Fruit fly (Drosophila melanogaster) whole organism, embryonic: ENCODE data around the gene mts.

Experiments
- Atf6 ChIP-seq: fragments of 200-800 bp; sonication (Bioruptor generic); IDR thresholded peaks from 2 replicates; pipeline ENCODE4 v1.3.6; 2022; ENCODE audit warnings: missing biosample characterization, missing genetic modification characterization
- B-H2 ChIP-seq: fragments of 200-800 bp; sonication (Bioruptor generic); optimal IDR thresholded peaks from 2 replicates; lab custom pipeline; 2018; ENCODE audit warnings: missing biosample characterization, mild to moderate bottlenecking, missing genetic modification characterization
- Bdp1 ChIP-seq: fragments of 200-800 bp; sonication (Bioruptor generic); optimal IDR thresholded peaks from 3 replicates; lab custom pipeline; 2016; ENCODE audit warnings: missing biosample characterization, missing genetic modification characterization
- CG10565 ChIP-seq: fragments of 200-800 bp; sonication (Bioruptor generic); optimal IDR thresholded peaks from 3 replicates; lab custom pipeline; 2016; ENCODE audit warnings: missing biosample characterization, mild to moderate bottlenecking, missing genetic modification characterization
- CG11093 ChIP-seq: fragments of 200-800 bp; sonication (Bioruptor generic); IDR thresholded peaks from 3 replicates; pipeline ENCODE4 v1.3.6; 2022; ENCODE audit warnings: missing biosample characterization, missing genetic modification characterization
- CG11504 ChIP-seq: fragments of 200-800 bp; sonication (Bioruptor generic); optimal IDR thresholded peaks from 3 replicates; lab custom pipeline; 2019; ENCODE audit warnings: missing biosample characterization, mild to moderate bottlenecking, missing genetic modification characterization, moderate library complexity
- CG12104 ChIP-seq: fragments of 200-800 bp; sonication (Bioruptor generic); optimal IDR thresholded peaks from 3 replicates; lab custom pipeline; 2016; ENCODE audit warnings: missing biosample characterization, missing genetic modification characterization
- CG12391 ChIP-seq: fragments of 200-800 bp; sonication (Bioruptor generic); optimal IDR thresholded peaks from 3 replicates; lab custom pipeline; 2018; ENCODE audit warnings: missing biosample characterization, mild to moderate bottlenecking, missing genetic modification characterization, moderate library complexity
- CG13287 ChIP-seq: fragments of 200-800 bp; sonication (Bioruptor generic); IDR thresholded peaks from 2 replicates; pipeline ENCODE4 v1.3.6; 2022; ENCODE audit warnings: missing biosample characterization, missing genetic modification characterization; ENCODE audit not compliant: partially characterized antibody
- CG13296 ChIP-seq: fragments of 200-800 bp; sonication (Bioruptor generic); optimal IDR thresholded peaks from 3 replicates; lab custom pipeline; 2018; ENCODE audit warnings: missing biosample characterization, mild to moderate bottlenecking, missing genetic modification characterization
- CG13624 ChIP-seq: fragments of 200-800 bp; sonication (Bioruptor generic); optimal IDR thresholded peaks from 2 replicates; lab custom pipeline; 2016; ENCODE audit warnings: missing biosample characterization, missing genetic modification characterization
- CG14667 ChIP-seq: fragments of 200-800 bp; sonication (Bioruptor generic); IDR thresholded peaks from 2 replicates; pipeline ENCODE4 v1.3.6; 2022; ENCODE audit warnings: missing biosample characterization, missing genetic modification characterization
- CG14710 ChIP-seq: fragments of 200-800 bp; sonication (Bioruptor generic); optimal IDR thresholded peaks from 3 replicates; lab custom pipeline; 2019; ENCODE audit warnings: missing biosample characterization, mild to moderate bottlenecking, missing genetic modification characterization, moderate library complexity
- CG1602 ChIP-seq: fragments of 200-800 bp; sonication (Bioruptor generic); optimal IDR thresholded peaks from 3 replicates; lab custom pipeline; 2016; ENCODE audit warnings: missing biosample characterization, missing genetic modification characterization
- CG17186 ChIP-seq: fragments of 200-800 bp; sonication (Bioruptor generic); optimal IDR thresholded peaks from 3 replicates; lab custom pipeline; 2017; ENCODE audit warnings: missing biosample characterization, missing genetic modification reagents, missing genetic modification characterization
- CG17802 ChIP-seq: fragments of 200-800 bp; sonication (Bioruptor generic); optimal IDR thresholded peaks from 2 replicates; lab custom pipeline; 2018; ENCODE audit warnings: missing biosample characterization, mild to moderate bottlenecking, missing genetic modification characterization, moderate library complexity
- CG18619 ChIP-seq: fragments of 200-800 bp; sonication (Bioruptor generic); optimal IDR thresholded peaks from 3 replicates; lab custom pipeline; 2017; ENCODE audit warnings: missing biosample characterization, mild to moderate bottlenecking, missing genetic modification characterization
- CG2129 ChIP-seq: fragments of 200-800 bp; sonication (Bioruptor generic); IDR thresholded peaks from 2 replicates; pipeline ENCODE4 v1.3.6; 2022; ENCODE audit warnings: missing biosample characterization, missing genetic modification characterization; ENCODE audit not compliant: partially characterized antibody
- CG30020 ChIP-seq: fragments of 200-800 bp; optimal IDR thresholded peaks from 2 replicates; lab custom pipeline; 2019; ENCODE audit warnings: missing biosample characterization, mild to moderate bottlenecking, missing genetic modification characterization, moderate library complexity
- CG30431 ChIP-seq: fragments of 200-800 bp; sonication (Bioruptor generic); optimal IDR thresholded peaks from 2 replicates; lab custom pipeline; 2017; ENCODE audit warnings: missing biosample characterization, missing genetic modification characterization
- CG31224 ChIP-seq: fragments of 200-800 bp; sonication (Bioruptor generic); IDR thresholded peaks from 2 replicates; pipeline ENCODE4 v1.3.6; 2022; ENCODE audit warnings: missing biosample characterization, missing genetic modification characterization
- CG7357 ChIP-seq: fragments of 200-800 bp; sonication (Bioruptor generic); IDR thresholded peaks from 3 replicates; pipeline ENCODE4 v1.3.6; 2022; ENCODE audit warnings: missing biosample characterization, missing genetic modification characterization
- CG7372 ChIP-seq: fragments of 200-800 bp; sonication (Bioruptor generic); IDR thresholded peaks from 2 replicates; pipeline ENCODE4 v1.3.6; 2022; ENCODE audit warnings: missing biosample characterization, missing genetic modification characterization
- CG8359 ChIP-seq: fragments of 200-800 bp; sonication (Bioruptor generic); optimal IDR thresholded peaks from 2 replicates; lab custom pipeline; 2017; ENCODE audit warnings: missing biosample characterization, mild to moderate bottlenecking, missing genetic modification characterization, borderline replicate concordance
- Dad ChIP-seq: fragments of 200-800 bp; sonication (Bioruptor generic); optimal IDR thresholded peaks from 3 replicates; lab custom pipeline; 2016; ENCODE audit warnings: missing biosample characterization, missing genetic modification characterization
- H15 ChIP-seq: fragments of 200-800 bp; sonication (Bioruptor generic); IDR thresholded peaks from 3 replicates; pipeline ENCODE4 v1.3.6; 2022; ENCODE audit warnings: missing biosample characterization, missing genetic modification characterization
- HHEX ChIP-seq: fragments of 200-800 bp; sonication (Bioruptor generic); optimal IDR thresholded peaks from 3 replicates; lab custom pipeline; 2017; ENCODE audit warnings: missing biosample characterization, mild to moderate bottlenecking, missing genetic modification characterization, missing genetic modification reagents
- Med ChIP-seq: fragments of 200-800 bp; sonication (Bioruptor generic); peaks from one replicate; lab custom pipeline; 2016; ENCODE audit warnings: missing biosample characterization, missing genetic modification characterization, mild to moderate bottlenecking, inconsistent platforms, moderate library complexity
- Poxn ChIP-seq: fragments of 200-800 bp; sonication (Bioruptor generic); IDR thresholded peaks from 2 replicates; pipeline ENCODE4 v1.3.6; 2022; ENCODE audit warnings: missing biosample characterization, missing genetic modification characterization
- Rfx ChIP-seq: fragments of 200-800 bp; sonication (Bioruptor generic); IDR thresholded peaks from 2 replicates; pipeline ENCODE4 v1.3.6; 2022; ENCODE audit warnings: missing biosample characterization, missing genetic modification characterization
- Scr ChIP-seq: fragments of 200-800 bp; sonication (Bioruptor generic); IDR thresholded peaks from 2 replicates; pipeline ENCODE4 v1.3.6; 2022; ENCODE audit warnings: missing biosample characterization, missing genetic modification characterization; ENCODE audit not compliant: partially characterized antibody
- bab2 ChIP-seq: fragments of 200-800 bp; sonication (Bioruptor generic); optimal IDR thresholded peaks from 2 replicates; lab custom pipeline; 2016; ENCODE audit warnings: missing biosample characterization, missing genetic modification characterization
- bbx ChIP-seq: fragments of 200-800 bp; sonication (Bioruptor generic); IDR thresholded peaks from 2 replicates; pipeline ENCODE4 v1.3.6; 2022; ENCODE audit warnings: missing biosample characterization, missing genetic modification characterization; ENCODE audit not compliant: partially characterized antibody
- chif ChIP-seq, 2 experiments: fragments of 200-800 bp; sonication (Bioruptor generic); optimal IDR thresholded peaks; 3 replicates each; lab custom pipeline; 2016; ENCODE audit warnings: missing biosample characterization in 2 of 2, missing genetic modification characterization in 2 of 2
- crc ChIP-seq: fragments of 200-800 bp; sonication (Bioruptor generic); optimal IDR thresholded peaks from 2 replicates; lab custom pipeline; 2016; ENCODE audit warnings: missing biosample characterization, missing genetic modification characterization
- cwo ChIP-seq: fragments of 200-800 bp; sonication (Bioruptor generic); optimal IDR thresholded peaks from 3 replicates; lab custom pipeline; 2017; ENCODE audit warnings: missing biosample characterization, missing genetic modification characterization, mild to moderate bottlenecking, moderate library complexity, missing genetic modification reagents
- fd64A ChIP-seq: fragments of 200-800 bp; sonication (Bioruptor generic); optimal IDR thresholded peaks from 3 replicates; lab custom pipeline; 2018; ENCODE audit warnings: missing biosample characterization, mild to moderate bottlenecking, missing genetic modification characterization
- hbn ChIP-seq: fragments of 200-800 bp; sonication (Bioruptor generic); IDR thresholded peaks from 2 replicates; pipeline ENCODE4 v1.3.6; 2022; ENCODE audit warnings: missing biosample characterization, missing genetic modification characterization; ENCODE audit not compliant: partially characterized antibody
- kah ChIP-seq: fragments of 200-800 bp; sonication (Bioruptor generic); optimal IDR thresholded peaks from 2 replicates; lab custom pipeline; 2018; ENCODE audit warnings: missing biosample characterization, mild to moderate bottlenecking, missing genetic modification characterization
- ken ChIP-seq: fragments of 200-800 bp; sonication (Bioruptor generic); IDR thresholded peaks from 3 replicates; pipeline ENCODE4 v1.3.6; 2022; ENCODE audit warnings: missing biosample characterization, missing genetic modification characterization
- nerfin-1 ChIP-seq: fragments of 200-800 bp; sonication (Bioruptor generic); optimal IDR thresholded peaks from 3 replicates; lab custom pipeline; 2019; ENCODE audit warnings: missing biosample characterization, mild to moderate bottlenecking, missing genetic modification characterization, moderate library complexity
- oc ChIP-seq: fragments of 200-800 bp; sonication (Bioruptor generic); optimal IDR thresholded peaks from 2 replicates; lab custom pipeline; 2018; ENCODE audit warnings: missing biosample characterization, mild to moderate bottlenecking, missing genetic modification characterization, moderate library complexity
- odd ChIP-seq: fragments of 200-800 bp; sonication (Bioruptor generic); optimal IDR thresholded peaks from 2 replicates; lab custom pipeline; 2017; ENCODE audit warnings: missing biosample characterization, mild to moderate bottlenecking, missing genetic modification characterization
- pita ChIP-seq: fragments of 200-800 bp; sonication (Bioruptor generic); optimal IDR thresholded peaks from 2 replicates; lab custom pipeline; 2017; ENCODE audit warnings: missing biosample characterization, mild to moderate bottlenecking, missing genetic modification characterization
- row ChIP-seq: fragments of 200-800 bp; sonication (Bioruptor generic); IDR thresholded peaks from 3 replicates; pipeline ENCODE4 v1.3.6; 2022; ENCODE audit warnings: missing biosample characterization, missing genetic modification characterization
- scrt ChIP-seq: fragments of 200-800 bp; sonication (Bioruptor generic); optimal IDR thresholded peaks from 2 replicates; lab custom pipeline; 2018; ENCODE audit warnings: missing biosample characterization, mild to moderate bottlenecking, missing genetic modification characterization, moderate library complexity
- seq ChIP-seq: fragments of 200-800 bp; sonication (Bioruptor generic); IDR thresholded peaks from 2 replicates; pipeline ENCODE4 v1.3.6; 2022; ENCODE audit warnings: missing biosample characterization, missing genetic modification characterization
- trem ChIP-seq: fragments of 200-800 bp; optimal IDR thresholded peaks from 3 replicates; lab custom pipeline; 2019; ENCODE audit warnings: missing biosample characterization, mild to moderate bottlenecking, missing genetic modification characterization, moderate library complexity
- trh ChIP-seq: fragments of 200-800 bp; sonication (Bioruptor generic); optimal IDR thresholded peaks from 2 replicates; lab custom pipeline; 2016; ENCODE audit warnings: missing biosample characterization, missing genetic modification characterization
- tup ChIP-seq: fragments of 200-800 bp; sonication (Bioruptor generic); optimal IDR thresholded peaks from 2 replicates; lab custom pipeline; 2016; ENCODE audit warnings: missing biosample characterization, mild to moderate bottlenecking, missing genetic modification characterization, moderate library complexity
- tx ChIP-seq: fragments of 200-800 bp; sonication (Bioruptor generic); optimal IDR thresholded peaks from 2 replicates; lab custom pipeline; 2016; ENCODE audit warnings: missing biosample characterization, missing genetic modification characterization
- yki ChIP-seq: fragments of >200 bp; optimal IDR thresholded peaks from 3 replicates; lab custom pipeline; 2018
- zen2 ChIP-seq: fragments of 200-800 bp; sonication (Bioruptor generic); IDR thresholded peaks from 3 replicates; pipeline ENCODE4 v1.3.6; 2022; ENCODE audit warnings: missing biosample characterization, missing genetic modification characterization; ENCODE audit not compliant: partially characterized antibody

mts gene

dm6 chr2L:7828231-7828630 is 781 bp downstream of the mts start (continued):
- TF ChIP-seq zen2 (GFP tag; lab: Robert Waterston, UW), result no peak
- TF ChIP-seq nerfin-1 (tag; lab: Kevin White, UChicago), result peak; percentile 100
- no peak for TF ChIP-seq chif (GFP tag; optimal IDR thresholded peaks at IDR 0.05; lab: Kevin White, UChicago)
- no peak for TF ChIP-seq Dad
- TF ChIP-seq B-H2 (GFP tag; lab: Kevin White, UChicago), result peak; percentile 64
- no peak for TF ChIP-seq odd (GFP tag; lab: Kevin White, UChicago)
- no peak for TF ChIP-seq seq (GFP tag; lab: Robert Waterston, UW)
- TF ChIP-seq crc, result no peak
- no peak for TF ChIP-seq CG31224
- TF ChIP-seq Med (GFP tag; lab: Kevin White, UChicago), result peak; percentile 92
- no peak for TF ChIP-seq Bdp1
- TF ChIP-seq cwo (GFP tag; lab: Kevin White, UChicago), result peak; percentile 19
- TF ChIP-seq Scr (GFP tag; lab: Robert Waterston, UW), result no peak
- no peak for TF ChIP-seq H15
- TF ChIP-seq CG7357 (GFP tag; lab: Robert Waterston, UW), result no peak
- TF ChIP-seq CG11504 (tag; lab: Kevin White, UChicago), result no peak
- no peak for TF ChIP-seq Atf6 (GFP tag; lab: Robert Waterston, UW)
- TF ChIP-seq bab2 (GFP tag; lab: Kevin White, UChicago), result no peak
- peak; percentile 55 for TF ChIP-seq scrt (GFP tag; lab: Kevin White, UChicago)
- peak; percentile 1 for TF ChIP-seq kah
- TF ChIP-seq CG17186, result peak; percentile 30
- no peak for TF ChIP-seq CG8359 (GFP tag; lab: Kevin White, UChicago)
- TF ChIP-seq Rfx, result peak; percentile 43; the same call in 1 of the 2 replicates
- peak; percentile 27 for TF ChIP-seq yki (lab: Kevin White, UChicago)
- peak; percentile 38 for TF ChIP-seq CG13624 (GFP tag; lab: Kevin White, UChicago)
- no peak for TF ChIP-seq CG11093 (GFP tag; lab: Robert Waterston, UW)
- no peak for TF ChIP-seq CG14667 (GFP tag; lab: Robert Waterston, UW)
- no peak for TF ChIP-seq CG13296
- peak; percentile 69 for TF ChIP-seq bbx

DNA sequence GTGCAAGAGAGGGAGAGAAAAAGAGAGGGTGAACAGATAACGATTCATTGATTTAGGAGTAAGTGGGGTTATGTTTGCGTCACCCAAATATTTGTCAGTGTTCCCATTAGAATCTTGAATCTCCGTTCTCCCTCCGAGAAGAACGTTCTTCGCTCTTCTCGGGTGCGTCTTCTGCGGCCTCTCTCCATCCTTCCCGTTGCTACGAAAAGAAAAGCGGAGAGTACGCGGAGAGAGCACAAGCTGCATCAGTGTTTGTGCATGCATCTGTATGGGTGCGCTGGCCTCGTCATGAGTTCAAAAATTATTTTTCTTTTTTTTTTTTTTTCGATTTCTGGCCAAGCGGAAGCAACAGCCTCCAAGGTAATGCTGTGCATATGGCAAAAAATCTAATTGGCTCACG is 1.5 kb downstream of the mts start:
- TF ChIP-seq tx (GFP tag; lab: Kevin White, UChicago) (no peak), CG7372 (GFP tag; lab: Robert Waterston, UW) (no peak), CG1602 (no peak), trh (no peak), CG2129 (GFP tag; lab: Robert Waterston, UW) (no peak), CG10565 (no peak), fd64A (GFP tag; lab: Kevin White, UChicago) (peak; percentile 33), CG30431 (GFP tag; lab: Kevin White, UChicago) (no peak), Poxn (no peak), row (no peak), tup (no peak), CG13287 (GFP tag; lab: Robert Waterston, UW) (no peak), ken (GFP tag; lab: Robert Waterston, UW) (no peak), oc (tag; lab: Kevin White, UChicago) (no peak), CG14710 (peak; percentile 27), CG18619 (GFP tag; lab: Kevin White, UChicago) (no peak), HHEX (GFP tag; lab: Kevin White, UChicago) (no peak), Bdp1 (no peak), CG17802 (tag; lab: Kevin White, UChicago) (no peak), pita (GFP tag; lab: Kevin White, UChicago) (no peak), hbn (no peak), CG12104 (GFP tag; lab: Kevin White, UChicago) (no peak), CG30020 (tag; lab: Kevin White, UChicago) (no peak), trem (tag; lab: Kevin White, UChicago) (peak; percentile 1), CG12391 (no peak)
